Worm (Caenorhabditis elegans) whole organism, L3 larva: ENCODE results near the gene skr-16.

Source experiments
- R02D3.7 ChIP-seq: fragments of 150-350 bp; optimal IDR thresholded peaks from 2 replicates; lab custom pipeline; 2014; ENCODE audit warnings: missing biosample characterization, missing genetic modification characterization
- ceh-16 ChIP-seq: sonication (generic microtip); optimal IDR thresholded peaks from 2 replicates; lab custom pipeline; 2017; ENCODE audit warnings: missing biosample characterization, missing genetic modification characterization
- egl-5 ChIP-seq: fragments of 150-350 bp; optimal IDR thresholded peaks from 2 replicates; lab custom pipeline; 2017; ENCODE audit warnings: missing biosample characterization, missing genetic modification reagents, missing genetic modification characterization, inconsistent platforms
- jun-1 ChIP-seq: fragments of 150-350 bp; optimal IDR thresholded peaks from 2 replicates; lab custom pipeline; 2014; ENCODE audit warnings: missing biosample characterization, missing genetic modification reagents, missing genetic modification characterization
- nfya-1 ChIP-seq: sonication (generic microtip); optimal IDR thresholded peaks from 2 replicates; lab custom pipeline; 2017; ENCODE audit warnings: missing genetic modification characterization, mild to moderate bottlenecking, missing compliant biosample characterization, antibody characterized with exemption, moderate library complexity; ENCODE audit not compliant: insufficient read depth
- nhr-11 ChIP-seq: fragments of 150-350 bp; optimal IDR thresholded peaks from 2 replicates; lab custom pipeline; 2014; ENCODE audit warnings: missing biosample characterization, missing genetic modification characterization
- pqm-1 ChIP-seq: fragments of 150-350 bp; optimal IDR thresholded peaks from 2 replicates; lab custom pipeline; 2017; ENCODE audit warnings: missing biosample characterization, missing genetic modification characterization, inconsistent platforms
- sea-2 ChIP-seq: fragments of 150-350 bp; sonication (generic microtip); optimal IDR thresholded peaks from 4 replicates; lab custom pipeline; 2014; ENCODE audit warnings: missing biosample characterization, missing genetic modification reagents, missing genetic modification characterization
- skn-1 ChIP-seq: fragments of 150-350 bp; optimal IDR thresholded peaks from 2 replicates; lab custom pipeline; 2014; ENCODE audit warnings: missing biosample characterization, missing genetic modification characterization
- unc-62 ChIP-seq: fragments of 150-350 bp; sonication (generic microtip); optimal IDR thresholded peaks from 4 replicates; lab custom pipeline; 2014; ENCODE audit warnings: missing biosample characterization, missing genetic modification reagents, missing genetic modification characterization
- zag-1 ChIP-seq: fragments of 150-350 bp; optimal IDR thresholded peaks from 2 replicates; lab custom pipeline; 2014; ENCODE audit warnings: missing biosample characterization, missing genetic modification characterization
- ztf-11 ChIP-seq: fragments of 150-350 bp; optimal IDR thresholded peaks from 2 replicates; lab custom pipeline; 2014; ENCODE audit warnings: missing biosample characterization, missing genetic modification characterization
- ztf-4 ChIP-seq: fragments of 150-350 bp; optimal IDR thresholded peaks from 2 replicates; lab custom pipeline; 2014; ENCODE audit warnings: missing biosample characterization, missing genetic modification characterization

DNA sequence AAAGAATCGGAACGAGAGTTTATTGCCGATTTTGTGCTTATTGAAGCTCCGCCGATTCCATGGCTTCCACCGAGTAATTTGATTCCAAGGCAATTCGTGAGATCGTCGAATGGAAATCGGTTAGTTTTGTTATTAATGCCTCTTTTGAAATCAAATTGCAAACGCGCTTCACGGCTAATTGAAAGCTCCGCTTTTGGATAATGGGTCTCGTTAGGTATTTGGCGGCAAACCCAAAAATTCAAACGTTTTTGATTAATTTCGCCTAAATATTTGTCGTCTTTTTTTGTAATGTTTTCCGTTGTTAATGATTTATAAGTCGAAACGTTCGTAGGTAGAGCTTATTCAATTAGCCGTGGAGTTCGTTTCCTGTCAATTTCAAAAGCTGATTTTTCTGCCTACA lies 8.9 kb upstream of the skr-16 start:
- TF ChIP-seq nhr-11 (tag; lab: Kevin White, UChicago) (no peak), ztf-4 (tag; lab: Kevin White, UChicago) (no peak), egl-5 (tag; lab: Kevin White, UChicago) (no peak), pqm-1 (tag; lab: Kevin White, UChicago) (no peak), jun-1 (tag; lab: Kevin White, UChicago) (no peak), unc-62 (GFP tag; lab: Kevin White, UChicago) (no peak), ceh-16 (no peak), sea-2 (GFP tag; lab: Kevin White, UChicago) (no peak), nfya-1 (tag; lab: Kevin White, UChicago) (no peak), zag-1 (tag; lab: Kevin White, UChicago) (no peak), ztf-11 (tag; lab: Kevin White, UChicago) (no peak), R02D3.7 (tag; lab: Kevin White, UChicago) (no peak), skn-1 (tag; lab: Kevin White, UChicago) (no peak)
